Worm (Caenorhabditis elegans) whole organism, L4 larva: Measurements from ENCODE around the gene svh-5.

Source experiments
- ceh-62 ChIP-seq: sonication (generic microtip); optimal IDR thresholded peaks from 2 replicates; lab custom pipeline; 2017; ENCODE audit warnings: missing biosample characterization, missing genetic modification characterization
- dpl-1 ChIP-seq: fragments of 150-350 bp; optimal IDR thresholded peaks from 2 replicates; lab custom pipeline; 2014; ENCODE audit warnings: missing biosample characterization, missing genetic modification reagents, missing genetic modification characterization
- dve-1 ChIP-seq: sonication (generic microtip); optimal IDR thresholded peaks from 2 replicates; lab custom pipeline; 2017; ENCODE audit warnings: antibody characterized with exemption, mild to moderate bottlenecking, missing genetic modification characterization, missing compliant biosample characterization; ENCODE audit not compliant: insufficient read depth
- mdl-1 ChIP-seq, 2 experiments: fragments of 150-350 bp in 1 of 2; sonication (generic microtip) in 1 of 2; optimal IDR thresholded peaks; 2 replicates each; lab custom pipeline; 2014 to 2017; ENCODE audit warnings: missing biosample characterization in 2 of 2, missing genetic modification characterization in 2 of 2
- mes-2 ChIP-seq: sonication (generic microtip); optimal IDR thresholded peaks from 2 replicates; lab custom pipeline; 2016; ENCODE audit warnings: missing genotype, mild to moderate bottlenecking, missing genetic modification characterization, missing compliant biosample characterization; ENCODE audit not compliant: poor library complexity, severe bottlenecking
- nhr-237 ChIP-seq: sonication (generic microtip); optimal IDR thresholded peaks from 2 replicates; lab custom pipeline; 2017; ENCODE audit warnings: missing biosample characterization, missing genetic modification characterization
- nhr-28 ChIP-seq: fragments of 150-350 bp; optimal IDR thresholded peaks from 2 replicates; lab custom pipeline; 2014; ENCODE audit warnings: missing biosample characterization, missing genetic modification characterization
- nhr-77 ChIP-seq: fragments of 150-350 bp; optimal IDR thresholded peaks from 2 replicates; lab custom pipeline; 2014; ENCODE audit warnings: missing biosample characterization, missing genetic modification characterization
- pha-4 ChIP-seq, 2 experiments: fragments of 150-350 bp in 1 of 2; fragments of 200-800 bp in 1 of 2; sonication (Bioruptor generic) in 1 of 2; IDR thresholded peaks in 1 of 2; optimal IDR thresholded peaks in 1 of 2; 2 replicates each; pipeline versions ENCODE4 v1.3.6 to Lab custom; 2014 to 2022; ENCODE audit warnings: missing genetic modification characterization in 2 of 2, missing genetic modification reagents in 2 of 2, missing biosample characterization in 1 of 2, missing compliant biosample characterization in 1 of 2
- snpc-4 ChIP-seq: fragments of 150-350 bp; optimal IDR thresholded peaks from 2 replicates; lab custom pipeline; 2014; ENCODE audit warnings: missing biosample characterization, missing genetic modification characterization
- zip-2 ChIP-seq: fragments of 150-350 bp; optimal IDR thresholded peaks from 2 replicates; lab custom pipeline; 2014; ENCODE audit warnings: missing biosample characterization, missing genetic modification characterization
- ztf-11 ChIP-seq: fragments of 150-350 bp; optimal IDR thresholded peaks from 2 replicates; lab custom pipeline; 2014; ENCODE audit warnings: missing biosample characterization, missing genetic modification characterization

ce11 chrX:15339807-15340596 is 37.6 kb downstream of the svh-5 start, which contains the start of gene Y15E3A.5:
- TF ChIP-seq nhr-28 (tag; lab: Kevin White, UChicago) (peak; percentile 90), dpl-1 (no peak), pha-4 (GFP tag; IDR thresholded peaks at IDR 0.05; lab: Robert Waterston, UW) (no peak), pha-4 (tag; optimal IDR thresholded peaks at IDR 0.05; lab: Kevin White, UChicago) (no peak), mes-2 (peak; percentile 60), ceh-62 (tag; lab: Kevin White, UChicago) (no peak), mdl-1 (tag; optimal IDR thresholded peaks at IDR 0.05; lab: Kevin White, UChicago) (peak in 1 of 2 experiments; percentile 38), dve-1 (peak; percentile 77), nhr-237 (tag; lab: Kevin White, UChicago) (no peak), snpc-4 (tag; lab: Kevin White, UChicago) (no peak), nhr-77 (tag; lab: Kevin White, UChicago) (peak; percentile 62), ztf-11 (tag; lab: Kevin White, UChicago) (no peak), zip-2 (tag; lab: Kevin White, UChicago) (no peak)
